Worm (Caenorhabditis elegans) whole organism, L2 larva: Measurements from ENCODE around the gene K05F6.4.
"Not testable (repeated sequence)": the region's sequence is repeated elsewhere in the genome, so short reads cannot be mapped to it uniquely, and the experiment has no call there.

Source experiments
- C34F6.9 ChIP-seq: fragments of 150-350 bp; optimal IDR thresholded peaks from 2 replicates; lab custom pipeline; 2014; ENCODE audit warnings: missing biosample characterization, missing genetic modification characterization
- F13H6.1 ChIP-seq: sonication (generic microtip); optimal IDR thresholded peaks from 2 replicates; lab custom pipeline; 2016; ENCODE audit warnings: missing genetic modification characterization, missing compliant biosample characterization
- Y55F3AM.14 ChIP-seq: fragments of 200-800 bp; sonication (Bioruptor generic); optimal IDR thresholded peaks from 2 replicates; lab custom pipeline; 2018; ENCODE audit warnings: mild to moderate bottlenecking, missing genetic modification characterization, missing compliant biosample characterization
- ZK546.5 ChIP-seq: sonication (generic microtip); optimal IDR thresholded peaks from 2 replicates; lab custom pipeline; 2017; ENCODE audit warnings: missing biosample characterization, missing genetic modification characterization
- alr-1 ChIP-seq: fragments of 150-350 bp; optimal IDR thresholded peaks from 2 replicates; lab custom pipeline; 2014; ENCODE audit warnings: missing biosample characterization, missing genetic modification characterization
- ama-1 ChIP-seq: fragments of 150-350 bp; optimal IDR thresholded peaks from 2 replicates; lab custom pipeline; 2018; ENCODE audit warnings: inconsistent platforms
- blmp-1 ChIP-seq: sonication (generic microtip); optimal IDR thresholded peaks from 2 replicates; lab custom pipeline; 2017; ENCODE audit warnings: missing genetic modification characterization, mild to moderate bottlenecking, missing compliant biosample characterization, antibody characterized with exemption, moderate library complexity; ENCODE audit not compliant: insufficient read depth
- crh-2 ChIP-seq: sonication (generic microtip); optimal IDR thresholded peaks from 2 replicates; lab custom pipeline; 2017; ENCODE audit warnings: missing biosample characterization, missing genetic modification characterization
- dmd-4 ChIP-seq: sonication (generic microtip); optimal IDR thresholded peaks from 2 replicates; lab custom pipeline; 2017; ENCODE audit warnings: missing biosample characterization, missing genetic modification characterization
- elt-3 ChIP-seq: sonication (generic microtip); optimal IDR thresholded peaks from 2 replicates; lab custom pipeline; 2017; ENCODE audit warnings: missing biosample characterization, missing genetic modification characterization
- fos-1 ChIP-seq: fragments of 150-350 bp; optimal IDR thresholded peaks from 2 replicates; lab custom pipeline; 2014; ENCODE audit warnings: missing biosample characterization, missing genetic modification characterization
- gmeb-1 ChIP-seq: fragments of 150-350 bp; optimal IDR thresholded peaks from 2 replicates; lab custom pipeline; 2014; ENCODE audit warnings: missing biosample characterization, missing genetic modification characterization
- lin-11 ChIP-seq: fragments of 150-350 bp; sonication (generic microtip); optimal IDR thresholded peaks from 2 replicates; lab custom pipeline; 2014; ENCODE audit warnings: missing biosample characterization, missing genetic modification characterization, inconsistent platforms, mixed read lengths
- lin-13 ChIP-seq: fragments of 150-350 bp; optimal IDR thresholded peaks from 2 replicates; lab custom pipeline; 2014; ENCODE audit warnings: missing biosample characterization, missing genetic modification reagents, missing genetic modification characterization
- lsy-2 ChIP-seq, 2 experiments: fragments of 150-350 bp in 1 of 2; sonication (generic microtip) in 1 of 2; optimal IDR thresholded peaks; 2 replicates each; lab custom pipeline; 2014 to 2017; ENCODE audit warnings: missing biosample characterization in 2 of 2, missing genetic modification characterization in 2 of 2
- mdl-1 ChIP-seq, 2 experiments: fragments of 150-350 bp in 1 of 2; sonication (generic microtip) in 1 of 2; optimal IDR thresholded peaks; 2 replicates each; lab custom pipeline; 2017; ENCODE audit warnings: missing biosample characterization in 2 of 2, missing genetic modification characterization in 2 of 2
- nhr-10 ChIP-seq: sonication (generic microtip); optimal IDR thresholded peaks from 2 replicates; lab custom pipeline; 2017; ENCODE audit warnings: missing biosample characterization, missing genetic modification characterization
- nhr-12 ChIP-seq: fragments of 150-350 bp; optimal IDR thresholded peaks from 2 replicates; lab custom pipeline; 2014; ENCODE audit warnings: missing biosample characterization, missing genetic modification characterization
- nhr-129 ChIP-seq: fragments of 150-350 bp; optimal IDR thresholded peaks from 2 replicates; lab custom pipeline; 2014; ENCODE audit warnings: missing biosample characterization, missing genetic modification characterization
- nhr-21 ChIP-seq: fragments of 150-350 bp; optimal IDR thresholded peaks from 2 replicates; lab custom pipeline; 2014; ENCODE audit warnings: missing biosample characterization, missing genetic modification characterization
- nhr-237 ChIP-seq: fragments of 150-350 bp; optimal IDR thresholded peaks from 2 replicates; lab custom pipeline; 2014; ENCODE audit warnings: missing biosample characterization, missing genetic modification characterization
- sma-3 ChIP-seq: sonication (generic microtip); optimal IDR thresholded peaks from 2 replicates; lab custom pipeline; 2016; ENCODE audit warnings: missing genetic modification reagents, missing genetic modification characterization, missing compliant biosample characterization
- sma-9 ChIP-seq, 2 experiments: fragments of 150-350 bp in 1 of 2; sonication (generic microtip) in 1 of 2; optimal IDR thresholded peaks; 2 replicates each; lab custom pipeline; 2014 to 2016; ENCODE audit warnings: missing genetic modification characterization in 2 of 2, mild to moderate bottlenecking in 1 of 2, missing biosample characterization in 1 of 2, missing compliant biosample characterization in 1 of 2, missing genetic modification reagents in 1 of 2, moderate library complexity in 1 of 2
- snpc-4 ChIP-seq: fragments of 150-350 bp; optimal IDR thresholded peaks from 2 replicates; lab custom pipeline; 2014; ENCODE audit warnings: missing biosample characterization, missing genetic modification characterization
- unc-39 ChIP-seq: fragments of 150-350 bp; optimal IDR thresholded peaks from 2 replicates; lab custom pipeline; 2014; ENCODE audit warnings: missing biosample characterization, missing genetic modification characterization
- unc-55 ChIP-seq: fragments of 150-350 bp; sonication (generic microtip); optimal IDR thresholded peaks from 3 replicates; lab custom pipeline; 2014; ENCODE audit warnings: missing biosample characterization, missing genetic modification reagents, missing genetic modification characterization
- unc-62 ChIP-seq: fragments of 150-350 bp; optimal IDR thresholded peaks from 2 replicates; lab custom pipeline; 2014; ENCODE audit warnings: missing biosample characterization, missing genetic modification reagents, missing genetic modification characterization
- zag-1 ChIP-seq: fragments of 150-350 bp; optimal IDR thresholded peaks from 2 replicates; lab custom pipeline; 2014; ENCODE audit warnings: missing biosample characterization, missing genetic modification characterization
- ztf-1 ChIP-seq: fragments of 200-800 bp; sonication (Bioruptor generic); conservative IDR thresholded peaks from 2 replicates; pipeline ENCODE4 v1.3.6; 2022; ENCODE audit warnings: missing genetic modification characterization, missing compliant biosample characterization
- ztf-11 ChIP-seq: sonication (generic microtip); optimal IDR thresholded peaks from 2 replicates; lab custom pipeline; 2017; ENCODE audit warnings: missing biosample characterization, missing genetic modification characterization
- ztf-4 ChIP-seq: fragments of 150-350 bp; optimal IDR thresholded peaks from 2 replicates; lab custom pipeline; 2014; ENCODE audit warnings: missing biosample characterization, missing genetic modification characterization

The K05F6.4 gene

DNA sequence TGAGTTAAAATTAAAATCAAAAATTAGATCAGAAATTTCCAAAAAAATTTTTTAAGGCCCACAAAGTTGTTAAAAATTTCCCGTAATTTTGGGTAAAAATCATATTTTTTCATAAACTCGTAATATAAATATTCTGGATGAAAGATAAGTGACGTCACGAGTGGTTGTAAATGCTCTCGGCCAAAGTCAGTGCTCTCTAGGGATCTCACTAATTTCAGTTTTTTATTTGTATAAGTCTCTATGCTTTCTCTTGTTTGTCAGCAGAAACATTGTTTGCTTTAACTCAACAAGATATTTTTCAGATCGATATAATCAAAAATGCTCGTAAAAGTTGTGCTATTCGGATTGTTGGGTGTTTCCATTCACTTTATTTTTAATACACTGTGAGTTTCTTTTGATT is at the start of gene K05F6.4:
Gene K05F6.4 (plus strand): TSS at position 301 of the 400 bp plus-strand sequence.
- TF ChIP-seq blmp-1 (tag; lab: Kevin White, UChicago); fos-1; nhr-21: not testable (repeated sequence)

DNA sequence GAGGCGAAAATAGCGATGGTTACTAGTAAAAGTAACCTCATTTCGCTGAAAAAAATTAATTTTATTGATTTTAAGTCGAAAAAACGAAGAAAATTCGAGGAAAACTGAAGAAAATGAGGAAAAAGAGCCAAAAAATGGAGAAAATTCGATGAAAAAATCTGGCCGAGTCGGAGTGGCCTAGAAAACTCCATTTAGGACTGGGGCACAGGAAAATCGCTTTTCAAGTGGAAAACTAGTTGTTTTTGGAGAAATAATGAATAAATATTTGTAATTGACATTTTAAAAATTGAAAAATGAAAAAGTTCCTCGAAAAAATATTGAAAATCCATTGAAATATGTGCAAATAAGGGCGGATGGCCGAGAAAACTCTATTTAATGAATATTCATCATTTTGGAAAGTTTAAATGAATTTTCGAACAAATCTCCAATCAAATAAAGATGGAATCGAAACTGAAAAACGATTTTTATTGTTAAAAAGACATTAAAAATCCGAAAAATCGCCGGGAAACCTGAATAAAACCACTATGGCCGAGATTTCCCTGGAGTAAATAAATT is 42.9 kb upstream of the K05F6.4 start, which contains the start of gene emc-1:
Gene emc-1 (minus strand): TSS at position 45 of the 555 bp plus-strand sequence.
- TF ChIP-seq alr-1 (tag; lab: Kevin White, UChicago), result no peak
- no peak for TF ChIP-seq Y55F3AM.14 (GFP tag; lab: Kevin White, UChicago)
- TF ChIP-seq C34F6.9 (tag; lab: Kevin White, UChicago), result peak; percentile 16
- no peak for TF ChIP-seq fos-1
- no peak for TF ChIP-seq ztf-4 (tag; lab: Kevin White, UChicago)
- TF ChIP-seq unc-55 (GFP tag; lab: Kevin White, UChicago), result peak; percentile 8
- TF ChIP-seq lsy-2 (tag; optimal IDR thresholded peaks at IDR 0.05; lab: Kevin White, UChicago), result peak in 1 of 2 experiments; percentile 22

DNA sequence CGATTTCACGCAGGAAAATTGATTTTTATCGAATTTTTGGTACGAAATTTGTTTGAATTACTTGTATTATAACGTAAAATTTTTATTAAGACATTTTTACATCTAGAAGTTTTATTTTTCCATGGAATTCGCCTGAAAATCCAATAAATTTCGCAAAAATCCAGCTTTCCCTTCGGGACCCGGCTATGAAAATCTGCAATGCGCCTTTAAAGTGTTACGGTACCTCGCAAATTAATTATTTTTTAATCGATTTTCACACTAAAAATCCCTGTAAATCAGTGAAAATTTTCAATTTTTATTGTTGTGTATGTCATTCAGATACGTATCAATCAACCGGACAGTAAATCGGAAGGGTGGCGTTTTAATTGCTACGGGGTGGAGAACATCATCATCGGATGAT is 42.3 kb upstream of the K05F6.4 start:
- TF ChIP-seq ZK546.5 (tag; lab: Kevin White, UChicago) (no peak), nhr-129 (tag; lab: Kevin White, UChicago) (no peak), dmd-4 (no peak), lin-13 (GFP tag; lab: Kevin White, UChicago) (no peak), alr-1 (tag; lab: Kevin White, UChicago) (no peak), gmeb-1 (tag; lab: Kevin White, UChicago) (no peak), ztf-1 (GFP tag; lab: Robert Waterston, UW) (no peak), snpc-4 (tag; lab: Kevin White, UChicago) (no peak), crh-2 (no peak), ztf-4 (tag; lab: Kevin White, UChicago) (no peak), unc-39 (no peak), nhr-10 (tag; lab: Kevin White, UChicago) (no peak), nhr-12 (tag; lab: Kevin White, UChicago) (no peak), ztf-11 (no peak), zag-1 (tag; lab: Kevin White, UChicago) (no peak), sma-3 (GFP tag; lab: Kevin White, UChicago) (no peak), C34F6.9 (tag; lab: Kevin White, UChicago) (no peak), mdl-1 (tag; optimal IDR thresholded peaks at IDR 0.05; lab: Kevin White, UChicago) (no peak), ama-1 (lab: Kevin White, UChicago) (no peak)

DNA sequence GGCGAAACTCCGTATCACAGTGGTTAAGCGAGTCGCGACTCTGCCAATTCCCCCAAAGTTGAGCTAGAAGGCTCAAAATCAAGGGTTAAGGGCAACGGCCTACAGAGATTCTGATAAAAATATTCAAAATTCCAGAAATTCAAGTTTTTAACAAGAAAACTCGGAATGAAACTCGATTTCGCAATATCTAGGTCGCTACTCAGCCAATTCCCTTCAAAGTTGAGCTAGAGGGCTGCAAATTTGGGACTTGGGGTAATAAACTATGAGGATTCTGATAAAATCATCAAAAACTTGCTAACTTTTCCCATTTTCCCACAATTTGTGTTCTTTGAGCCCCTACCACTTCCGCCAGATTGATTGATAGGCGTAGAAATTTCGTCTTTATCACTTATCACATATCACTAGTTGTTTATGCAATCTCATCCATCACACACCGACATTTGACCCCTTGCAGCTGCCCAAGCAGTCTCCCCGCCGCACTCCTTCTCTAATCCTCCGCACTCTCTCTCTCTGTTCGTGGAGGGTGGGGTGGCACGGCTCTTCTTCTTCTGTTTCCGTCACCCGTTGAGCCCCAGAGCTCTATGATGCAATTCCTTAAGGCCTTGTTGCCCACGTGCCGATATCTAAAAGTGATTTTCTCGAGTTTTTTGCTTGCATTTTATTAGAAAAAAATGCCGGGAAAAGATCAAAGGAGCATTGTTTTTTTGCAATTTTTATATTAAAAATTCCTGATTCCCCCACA is 41.5 kb upstream of the K05F6.4 start:
- TF ChIP-seq sma-9 (GFP tag; optimal IDR thresholded peaks at IDR 0.05; lab: Kevin White, UChicago) (peak; percentile 75), sma-9 (tag; optimal IDR thresholded peaks at IDR 0.05; lab: Kevin White, UChicago) (no peak), unc-39 (no peak), lsy-2 (tag; optimal IDR thresholded peaks at IDR 0.05; lab: Kevin White, UChicago) (peak in 1 of 2 experiments; percentile 56), mdl-1 (tag; optimal IDR thresholded peaks at IDR 0.05; lab: Kevin White, UChicago) (peak; percentile 37 to 87), lin-11 (tag; lab: Kevin White, UChicago) (no peak), nhr-237 (tag; lab: Kevin White, UChicago) (no peak), C34F6.9 (tag; lab: Kevin White, UChicago) (peak; percentile 38), F13H6.1 (tag; lab: Kevin White, UChicago) (peak; percentile 82), ztf-4 (tag; lab: Kevin White, UChicago) (peak; percentile 4), nhr-129 (tag; lab: Kevin White, UChicago) (peak; percentile 96), unc-55 (GFP tag; lab: Kevin White, UChicago) (peak; percentile 8), unc-62 (peak; percentile 27)

DNA sequence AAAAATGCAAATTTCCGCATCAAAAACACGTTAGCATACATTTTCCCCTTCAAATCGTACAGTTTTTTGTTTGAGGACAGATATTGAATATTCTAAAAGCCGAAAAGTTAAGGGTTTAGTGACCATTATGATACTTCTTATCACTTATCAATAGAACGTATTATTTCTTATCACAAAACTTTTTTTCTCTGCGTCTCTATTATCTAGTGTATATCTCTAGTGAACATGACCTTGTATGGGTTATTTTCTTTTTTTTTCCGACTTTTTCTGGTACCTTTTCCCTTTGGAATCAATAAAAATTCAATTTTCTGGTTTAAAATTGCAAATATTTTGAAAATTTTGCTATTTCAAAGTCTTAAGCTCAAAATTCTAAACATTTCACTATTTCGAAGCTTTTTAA is 39.6 kb upstream of the K05F6.4 start:
- TF ChIP-seq fos-1 (peak; percentile 47), nhr-21 (no peak), elt-3 (tag; lab: Kevin White, UChicago) (no peak)
